Worm (Caenorhabditis elegans) whole organism, L1 larva: Measurements from ENCODE around the gene lmbr-1.

Experiments used
- C16A3.4 ChIP-seq: fragments of 150-350 bp; optimal IDR thresholded peaks from 2 replicates; lab custom pipeline; 2014; ENCODE audit warnings: missing biosample characterization, missing genetic modification characterization
- C34B4.2 ChIP-seq: sonication (generic microtip); optimal IDR thresholded peaks from 2 replicates; lab custom pipeline; 2017; ENCODE audit warnings: mild to moderate bottlenecking, missing genetic modification characterization, missing compliant biosample characterization
- F16B12.6 ChIP-seq: fragments of 150-350 bp; optimal IDR thresholded peaks from 2 replicates; lab custom pipeline; 2014; ENCODE audit warnings: missing biosample characterization, missing genetic modification characterization
- aha-1 ChIP-seq: fragments of 150-350 bp; optimal IDR thresholded peaks from 2 replicates; lab custom pipeline; 2014; ENCODE audit warnings: missing biosample characterization, missing genetic modification characterization
- alr-1 ChIP-seq: fragments of 200-800 bp; sonication (Bioruptor generic); optimal IDR thresholded peaks from 2 replicates; lab custom pipeline; 2018; ENCODE audit warnings: borderline replicate concordance, mild to moderate bottlenecking, missing genetic modification characterization, missing compliant biosample characterization
- aly-2 ChIP-seq: fragments of 150-350 bp; optimal IDR thresholded peaks from 2 replicates; lab custom pipeline; 2014; ENCODE audit warnings: missing biosample characterization, missing genetic modification characterization
- ama-1 ChIP-seq: fragments of 150-350 bp; optimal IDR thresholded peaks from 2 replicates; lab custom pipeline; 2014
- blmp-1 ChIP-seq: fragments of 150-350 bp; optimal IDR thresholded peaks from 2 replicates; lab custom pipeline; 2014; ENCODE audit warnings: missing biosample characterization, missing genetic modification characterization
- ceh-63 ChIP-seq: fragments of 200-800 bp; sonication (Bioruptor generic); optimal IDR thresholded peaks from 2 replicates; lab custom pipeline; 2018; ENCODE audit warnings: mild to moderate bottlenecking, missing genetic modification characterization, missing compliant biosample characterization
- ceh-8 ChIP-seq: fragments of 200-800 bp; sonication (Bioruptor generic); optimal IDR thresholded peaks from 2 replicates; lab custom pipeline; 2018; ENCODE audit warnings: mild to moderate bottlenecking, missing genetic modification characterization, moderate library complexity, missing compliant biosample characterization
- ceh-88 ChIP-seq: fragments of 200-800 bp; sonication (Bioruptor generic); IDR thresholded peaks from 2 replicates; pipeline ENCODE4 v1.3.6; 2022; ENCODE audit warnings: missing genetic modification characterization, missing compliant biosample characterization
- ces-1 ChIP-seq: fragments of 150-350 bp; optimal IDR thresholded peaks from 2 replicates; lab custom pipeline; 2014; ENCODE audit warnings: missing biosample characterization, missing genetic modification reagents, missing genetic modification characterization
- dpl-1 ChIP-seq, 3 experiments: fragments of 150-350 bp in 2 of 3; sonication (generic microtip) in 1 of 3; optimal IDR thresholded peaks; 2 replicates each; lab custom pipeline; 2014 to 2017; ENCODE audit warnings: missing biosample characterization in 3 of 3, missing genetic modification characterization in 3 of 3, missing genetic modification reagents in 3 of 3
- dsc-1 ChIP-seq: sonication (generic microtip); optimal IDR thresholded peaks from 2 replicates; lab custom pipeline; 2016; ENCODE audit warnings: mild to moderate bottlenecking, missing genetic modification characterization, missing compliant biosample characterization
- efl-1 ChIP-seq, 4 experiments: fragments of 150-350 bp; optimal IDR thresholded peaks in 3 of 4; peaks in 1 of 4; 1 replicate in 1 of 4; 2 replicates in 3 of 4; lab custom pipeline; 2014; ENCODE audit warnings: missing biosample characterization in 2 of 4, missing genetic modification characterization in 2 of 4, missing genetic modification reagents in 2 of 4
- elt-3 ChIP-seq, 6 experiments: fragments of 150-350 bp in 1 of 6; sonication (generic microtip); optimal IDR thresholded peaks; 2 replicates each; lab custom pipeline; 2017 to 2018; ENCODE audit warnings: missing biosample characterization in 6 of 6, missing genetic modification characterization in 6 of 6, inconsistent platforms in 1 of 6
- fkh-4 ChIP-seq: sonication (generic microtip); optimal IDR thresholded peaks from 2 replicates; lab custom pipeline; 2016; ENCODE audit warnings: missing compliant biosample characterization, missing genetic modification characterization, borderline replicate concordance
- hlh-17 ChIP-seq: fragments of 200-800 bp; sonication (Bioruptor generic); optimal IDR thresholded peaks from 2 replicates; lab custom pipeline; 2018; ENCODE audit warnings: missing genetic modification characterization, mild to moderate bottlenecking, missing compliant biosample characterization, moderate library complexity, borderline replicate concordance
- hlh-4 ChIP-seq: sonication (generic microtip); optimal IDR thresholded peaks from 2 replicates; lab custom pipeline; 2016; ENCODE audit warnings: mild to moderate bottlenecking, missing genetic modification characterization, missing compliant biosample characterization
- hpl-2 ChIP-seq: fragments of 150-350 bp; optimal IDR thresholded peaks from 2 replicates; lab custom pipeline; 2014; ENCODE audit warnings: missing biosample characterization, missing genetic modification reagents, missing genetic modification characterization
- isw-1 ChIP-seq: fragments of 200-800 bp; sonication (Bioruptor generic); IDR thresholded peaks from 2 replicates; pipeline ENCODE4 v1.3.6; 2022; ENCODE audit warnings: missing genetic modification characterization, missing compliant biosample characterization
- jun-1 ChIP-seq: fragments of 150-350 bp; optimal IDR thresholded peaks from 2 replicates; lab custom pipeline; 2014; ENCODE audit warnings: missing biosample characterization, missing genetic modification reagents, missing genetic modification characterization
- lin-13 ChIP-seq: fragments of 150-350 bp; optimal IDR thresholded peaks from 2 replicates; lab custom pipeline; 2014; ENCODE audit warnings: missing biosample characterization, missing genetic modification reagents, missing genetic modification characterization
- lin-14 ChIP-seq: fragments of 200-800 bp; sonication (Bioruptor generic); optimal IDR thresholded peaks from 2 replicates; lab custom pipeline; 2018; ENCODE audit warnings: mild to moderate bottlenecking, missing genetic modification characterization, moderate library complexity, missing compliant biosample characterization
- lin-35 ChIP-seq, 2 experiments: fragments of 150-350 bp; optimal IDR thresholded peaks; 2 replicates each; lab custom pipeline; 2014; ENCODE audit warnings: missing biosample characterization in 2 of 2, missing genetic modification characterization in 2 of 2, missing genetic modification reagents in 2 of 2
- lsy-2 ChIP-seq, 2 experiments: fragments of 150-350 bp; optimal IDR thresholded peaks; 2 replicates each; lab custom pipeline; 2014; ENCODE audit warnings: missing biosample characterization in 2 of 2, missing genetic modification characterization in 2 of 2
- mdl-1 ChIP-seq, 2 experiments: fragments of 150-350 bp; optimal IDR thresholded peaks; 2 replicates each; lab custom pipeline; 2014 to 2017; ENCODE audit warnings: missing biosample characterization in 2 of 2, missing genetic modification characterization in 2 of 2, inconsistent platforms in 1 of 2
- nhr-12 ChIP-seq: sonication (generic microtip); optimal IDR thresholded peaks from 2 replicates; lab custom pipeline; 2017; ENCODE audit warnings: missing biosample characterization, missing genetic modification characterization
- nhr-19 ChIP-seq: fragments of 200-800 bp; sonication (Bioruptor generic); conservative IDR thresholded peaks from 2 replicates; pipeline ENCODE4 v1.3.6; 2022; ENCODE audit warnings: missing genetic modification characterization, missing compliant biosample characterization
- nhr-20 ChIP-seq: sonication (generic microtip); optimal IDR thresholded peaks from 2 replicates; lab custom pipeline; 2016; ENCODE audit warnings: mild to moderate bottlenecking, missing genetic modification characterization, missing compliant biosample characterization
- nhr-237 ChIP-seq: fragments of 150-350 bp; optimal IDR thresholded peaks from 2 replicates; lab custom pipeline; 2014; ENCODE audit warnings: missing biosample characterization, missing genetic modification characterization
- nhr-28 ChIP-seq: fragments of 150-350 bp; optimal IDR thresholded peaks from 2 replicates; lab custom pipeline; 2014; ENCODE audit warnings: missing biosample characterization, missing genetic modification characterization
- nhr-71 ChIP-seq: sonication (generic microtip); optimal IDR thresholded peaks from 2 replicates; lab custom pipeline; 2016; ENCODE audit warnings: mild to moderate bottlenecking, missing genetic modification characterization, moderate library complexity, missing compliant biosample characterization
- nhr-77 ChIP-seq: fragments of 150-350 bp; optimal IDR thresholded peaks from 2 replicates; lab custom pipeline; 2014; ENCODE audit warnings: missing biosample characterization, missing genetic modification characterization
- nhr-84 ChIP-seq: sonication (generic microtip); optimal IDR thresholded peaks from 2 replicates; lab custom pipeline; 2017; ENCODE audit warnings: missing biosample characterization, missing genetic modification characterization
- nhr-85 ChIP-seq: sonication (generic microtip); peaks from one replicate; lab custom pipeline; 2016; ENCODE audit warnings: missing genetic modification characterization, inconsistent platforms, missing compliant biosample characterization
- nhr-90 ChIP-seq: sonication (generic microtip); optimal IDR thresholded peaks from 2 replicates; lab custom pipeline; 2016; ENCODE audit warnings: mild to moderate bottlenecking, missing genetic modification characterization, missing compliant biosample characterization; ENCODE audit not compliant: poor library complexity
- pax-3 ChIP-seq: fragments of 200-800 bp; sonication (Bioruptor generic); optimal IDR thresholded peaks from 2 replicates; lab custom pipeline; 2018; ENCODE audit warnings: mild to moderate bottlenecking, missing genetic modification characterization, moderate library complexity, missing compliant biosample characterization
- pqm-1 ChIP-seq: sonication (generic microtip); optimal IDR thresholded peaks from 3 replicates; lab custom pipeline; 2017; ENCODE audit warnings: missing biosample characterization, missing genetic modification characterization
- rnt-1 ChIP-seq: sonication (generic microtip); optimal IDR thresholded peaks from 2 replicates; lab custom pipeline; 2016; ENCODE audit warnings: mild to moderate bottlenecking, missing genetic modification characterization, moderate library complexity, missing compliant biosample characterization
- snpc-4 ChIP-seq: fragments of 150-350 bp; optimal IDR thresholded peaks from 2 replicates; lab custom pipeline; 2014; ENCODE audit warnings: missing biosample characterization, missing genetic modification characterization
- snu-23 ChIP-seq: sonication (generic microtip); optimal IDR thresholded peaks from 2 replicates; lab custom pipeline; 2016; ENCODE audit warnings: missing genetic modification characterization, missing compliant biosample characterization
- sptf-1 ChIP-seq: fragments of 150-350 bp; optimal IDR thresholded peaks from 2 replicates; lab custom pipeline; 2014; ENCODE audit warnings: missing biosample characterization, missing genetic modification characterization
- unc-130 ChIP-seq: fragments of 150-350 bp; optimal IDR thresholded peaks from 2 replicates; lab custom pipeline; 2017; ENCODE audit warnings: missing biosample characterization, missing genetic modification characterization, inconsistent platforms
- unc-62 ChIP-seq: fragments of 150-350 bp; optimal IDR thresholded peaks from 2 replicates; lab custom pipeline; 2014; ENCODE audit warnings: missing biosample characterization, missing genetic modification reagents, missing genetic modification characterization
- unc-86 ChIP-seq: sonication (generic microtip); optimal IDR thresholded peaks from 2 replicates; lab custom pipeline; 2016; ENCODE audit warnings: missing genetic modification characterization, missing compliant biosample characterization
- xbp-1 ChIP-seq: sonication (generic microtip); optimal IDR thresholded peaks from 2 replicates; lab custom pipeline; 2016; ENCODE audit warnings: missing genetic modification characterization, missing compliant biosample characterization
- zip-4 ChIP-seq: fragments of 200-800 bp; sonication (Bioruptor generic); optimal IDR thresholded peaks from 2 replicates; lab custom pipeline; 2018; ENCODE audit warnings: mild to moderate bottlenecking, missing genetic modification characterization, moderate library complexity, missing compliant biosample characterization
- ztf-11 ChIP-seq, 2 experiments: sonication (generic microtip); optimal IDR thresholded peaks; 2 replicates each; lab custom pipeline; 2016 to 2017; ENCODE audit warnings: missing genetic modification characterization in 2 of 2, missing biosample characterization in 1 of 2, missing compliant biosample characterization in 1 of 2

Gene lmbr-1

DNA sequence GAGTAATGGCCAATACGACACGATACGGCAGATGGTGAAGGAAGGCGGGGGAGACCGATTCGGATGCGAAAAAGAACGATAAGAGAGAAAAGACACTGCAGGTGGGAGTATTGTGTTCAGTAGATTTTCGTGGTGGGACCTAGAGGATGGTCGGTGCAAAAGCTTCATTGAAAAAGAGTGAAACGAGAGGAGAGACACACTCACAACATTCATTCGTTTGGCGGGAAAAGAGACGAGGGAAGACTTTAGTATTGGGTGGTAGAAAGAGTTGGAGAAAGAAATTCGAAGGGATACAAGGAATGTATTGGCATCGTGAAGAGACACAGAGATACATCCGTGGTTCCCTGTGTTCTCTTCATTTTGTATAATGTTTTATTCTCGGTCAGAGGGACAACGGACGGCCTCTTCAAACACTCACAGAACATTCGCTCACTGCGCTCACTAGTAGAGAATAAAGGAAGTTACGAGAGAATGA, 15.6 kb upstream of the lmbr-1 start (continued):
- no peak for TF ChIP-seq C34B4.2 (tag; lab: Kevin White, UChicago)
- TF ChIP-seq ama-1 (lab: Kevin White, UChicago), result no peak
- TF ChIP-seq hlh-17 (GFP tag; lab: Kevin White, UChicago), result no peak

DNA sequence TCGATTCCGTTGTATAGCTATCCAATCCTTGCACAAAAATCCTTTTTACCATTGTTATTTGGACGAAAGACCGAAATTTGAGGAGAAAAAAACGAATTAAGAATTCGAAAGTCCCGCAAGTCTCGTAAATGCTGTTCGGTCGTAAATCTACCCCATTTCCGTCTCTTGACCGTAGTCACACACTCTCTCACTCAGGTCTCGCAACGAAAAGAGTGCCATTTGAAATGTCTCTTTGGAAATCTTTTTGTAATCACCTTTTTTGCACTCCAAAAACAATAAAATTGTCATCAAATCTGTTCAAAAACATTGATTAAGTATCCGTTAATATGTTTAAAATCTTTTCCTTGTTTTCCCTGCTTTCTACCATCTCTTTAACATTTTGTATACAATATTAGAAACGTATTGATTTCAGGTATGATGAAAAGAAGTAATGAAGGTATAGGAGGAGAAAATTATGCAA, 13.8 kb upstream of the lmbr-1 start, which contains the start of the genes R05D3.8 and rfp-1:
TSS of gene R05D3.8 (minus strand) at position 115 of the 460 bp plus-strand sequence.
TSS of gene rfp-1 (plus strand) at position 410 of the 460 bp plus-strand sequence.
- no peak for TF ChIP-seq hpl-2 (GFP tag; lab: Kevin White, UChicago)
- TF ChIP-seq unc-130 (tag; lab: Kevin White, UChicago), result peak; percentile 71
- no peak for TF ChIP-seq unc-62 (GFP tag; lab: Kevin White, UChicago)
- peak; percentile 68 for TF ChIP-seq nhr-19 (GFP tag; lab: Robert Waterston, UW)
- no peak for TF ChIP-seq pax-3 (tag; lab: Kevin White, UChicago)
- peak; percentile 73 for TF ChIP-seq lin-13 (GFP tag; lab: Kevin White, UChicago)
- peak; percentile 89 to 92 for TF ChIP-seq efl-1 (optimal IDR thresholded peaks at IDR 0.05; lab: Kevin White, UChicago)
- peak; percentile 80 to 97 for TF ChIP-seq efl-1 (GFP tag; optimal IDR thresholded peaks at IDR 0.05 in 1 of 2; lab: Kevin White, UChicago)
- peak; percentile 80 to 86 (median 85) for TF ChIP-seq dpl-1 (GFP tag; optimal IDR thresholded peaks at IDR 0.05; lab: Kevin White, UChicago)
- peak; percentile 53 for TF ChIP-seq F16B12.6 (tag; lab: Kevin White, UChicago)
- no peak for TF ChIP-seq nhr-84 (tag; lab: Kevin White, UChicago)
- no peak for TF ChIP-seq ceh-63 (GFP tag; lab: Kevin White, UChicago)
- TF ChIP-seq pqm-1, result no peak
- TF ChIP-seq nhr-90 (tag; lab: Kevin White, UChicago), result peak; percentile 63
- TF ChIP-seq nhr-12 (tag; lab: Kevin White, UChicago), result no peak
- peak; percentile 90 for TF ChIP-seq nhr-77 (tag; lab: Kevin White, UChicago)
- no peak for TF ChIP-seq nhr-28 (tag; lab: Kevin White, UChicago)
- peak; percentile 98 to 99 for TF ChIP-seq lsy-2 (tag; optimal IDR thresholded peaks at IDR 0.05; lab: Kevin White, UChicago)
- no peak for TF ChIP-seq aha-1 (tag; lab: Kevin White, UChicago)
- no peak for TF ChIP-seq hlh-17 (GFP tag; lab: Kevin White, UChicago)
- TF ChIP-seq blmp-1 (tag; lab: Kevin White, UChicago), result peak; percentile 86
- TF ChIP-seq C16A3.4 (tag; lab: Kevin White, UChicago), result peak; percentile 91
- no peak for TF ChIP-seq zip-4 (GFP tag; lab: Kevin White, UChicago)
- no peak for TF ChIP-seq ceh-8 (GFP tag; lab: Kevin White, UChicago)
- no peak for TF ChIP-seq ces-1
- peak; percentile 85 for TF ChIP-seq lin-14 (GFP tag; lab: Kevin White, UChicago)
- TF ChIP-seq fkh-4 (tag; lab: Kevin White, UChicago), result no peak
- TF ChIP-seq ceh-88 (GFP tag; lab: Robert Waterston, UW), result 0 out of 2 replicates have a peak, but pooled peaks have one; percentile 36
- peak; percentile 79 for TF ChIP-seq rnt-1 (tag; lab: Kevin White, UChicago)
- no peak for TF ChIP-seq alr-1 (tag; lab: Kevin White, UChicago)
- peak; percentile 73 for TF ChIP-seq xbp-1
- peak; percentile 52 for TF ChIP-seq dsc-1 (tag; lab: Kevin White, UChicago)
- peak; percentile 79 for TF ChIP-seq nhr-20
- TF ChIP-seq aly-2 (tag; lab: Kevin White, UChicago), result peak; percentile 56
- peak; percentile 85 for TF ChIP-seq nhr-71 (tag; lab: Kevin White, UChicago)
- TF ChIP-seq sptf-1, result no peak
- TF ChIP-seq elt-3 (tag; optimal IDR thresholded peaks at IDR 0.05; lab: Kevin White, UChicago), result peak in 3 of 6 experiments; percentile 4 to 74 (median 20)
- TF ChIP-seq nhr-85 (tag; lab: Kevin White, UChicago), result peak; percentile 88
- no peak for TF ChIP-seq C34B4.2 (tag; lab: Kevin White, UChicago)
- TF ChIP-seq nhr-237 (tag; lab: Kevin White, UChicago), result peak; percentile 36
- TF ChIP-seq snpc-4 (tag; lab: Kevin White, UChicago), result peak; percentile 4
- TF ChIP-seq snu-23 (GFP tag; lab: Kevin White, UChicago), result peak; percentile 88
- no peak for TF ChIP-seq hlh-4
- peak; percentile 63 for TF ChIP-seq unc-86 (tag; lab: Kevin White, UChicago)
- TF ChIP-seq isw-1, result peak; percentile 60
- peak in 1 of 2 experiments; percentile 67 for TF ChIP-seq mdl-1 (tag; optimal IDR thresholded peaks at IDR 0.05; lab: Kevin White, UChicago)
- no peak for TF ChIP-seq jun-1 (tag; lab: Kevin White, UChicago)
- TF ChIP-seq lin-35 (GFP tag; optimal IDR thresholded peaks at IDR 0.05; lab: Kevin White, UChicago), result peak; percentile 87 to 91
- peak in 1 of 2 experiments; percentile 9 for TF ChIP-seq ztf-11 (tag; optimal IDR thresholded peaks at IDR 0.05; lab: Kevin White, UChicago)
